Fruit fly (Drosophila melanogaster): ENCODE measurements around the gene CG1239.
A peak's percentile ranks its signal among the peaks of the same experiment; 100 is the strongest.

CG1239 gene

dm6 chr3R:5733181-5733580 is at the start of gene CG1239:
Gene CG1239 (plus strand): TSS chr3R:5733513.
- TF ChIP-seq fkh (GFP tag; optimal IDR thresholded peaks at IDR 0.05): peak; percentile 56
- TF ChIP-seq Eip78C (GFP tag): no peak
- no peak for TF ChIP-seq fd85E (GFP tag; optimal IDR thresholded peaks at IDR 0.05)

DNA sequence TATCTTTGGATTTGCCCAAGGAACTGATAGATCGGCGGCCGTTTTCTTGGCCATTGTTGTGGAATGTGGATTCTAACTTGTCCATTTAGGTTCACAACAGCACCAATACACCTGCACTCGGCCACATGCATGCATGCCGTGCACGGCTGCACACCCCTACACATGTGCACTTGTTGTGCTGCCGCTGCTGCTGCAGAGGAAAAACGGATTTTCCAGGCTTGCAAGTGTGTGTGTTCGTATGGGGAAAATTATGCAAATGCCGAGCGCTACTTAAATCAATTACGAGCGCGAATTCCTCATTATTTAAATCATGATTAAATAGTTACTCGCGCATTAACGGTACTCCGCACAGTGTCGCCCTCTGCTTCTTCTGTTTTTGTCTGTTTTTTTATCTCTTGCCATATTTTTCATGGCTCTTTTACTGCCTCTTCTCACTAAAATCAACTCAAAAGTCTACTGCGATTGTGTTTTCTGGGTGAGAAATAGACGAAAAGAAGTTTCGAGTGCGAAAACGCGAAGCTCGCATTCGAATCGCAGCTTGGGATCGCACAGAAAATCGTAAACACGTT is 48.7 kb upstream of the CG1239 start:
- TF ChIP-seq Eip78C (GFP tag) (peak; percentile 60), ss (GFP tag; optimal IDR thresholded peaks at IDR 0.05) (peak in 1 of 2 experiments; percentile 12), CG3919 (GFP tag; optimal IDR thresholded peaks at IDR 0.05) (no peak)

- peak; percentile 22 for TF ChIP-seq Smox (GFP tag; optimal IDR thresholded peaks at IDR 0.05)
- no peak for TF ChIP-seq CG6808 (GFP tag; optimal IDR thresholded peaks at IDR 0.05)
- no peak for TF ChIP-seq net (GFP tag; optimal IDR thresholded peaks at IDR 0.05)
- TF ChIP-seq Sox14 (GFP tag; optimal IDR thresholded peaks at IDR 0.05): no peak
- no peak for TF ChIP-seq svp (GFP tag)
- TF ChIP-seq lz (GFP tag; optimal IDR thresholded peaks at IDR 0.05): peak; percentile 33
- peak; percentile 73 for TF ChIP-seq fkh (GFP tag; optimal IDR thresholded peaks at IDR 0.05)
- peak; percentile 22 for TF ChIP-seq Met (GFP tag; optimal IDR thresholded peaks at IDR 0.05)
- no peak for TF ChIP-seq dac (GFP tag; optimal IDR thresholded peaks at IDR 0.05)
- TF ChIP-seq acj6 (GFP tag; optimal IDR thresholded peaks at IDR 0.05): peak; percentile 5
- no peak for TF ChIP-seq topi (GFP tag; optimal IDR thresholded peaks at IDR 0.05)
- TF ChIP-seq achi (GFP tag; optimal IDR thresholded peaks at IDR 0.05): peak; percentile 67
- TF ChIP-seq OdsH (GFP tag; optimal IDR thresholded peaks at IDR 0.05): peak; percentile 14
- TF ChIP-seq CG6163 (GFP tag; IDR thresholded peaks at IDR 0.05): peak; percentile 10; the same call in 1 of the 3 replicates
- TF ChIP-seq Eip78C (GFP tag): peak; percentile 61
- 0 out of 3 replicates have a peak, but pooled peaks have one; percentile 4 for TF ChIP-seq eg (GFP tag; IDR thresholded peaks at IDR 0.05)
- peak; percentile 42 for TF ChIP-seq pdm3 (GFP tag; optimal IDR thresholded peaks at IDR 0.05)
- peak; percentile 17 for TF ChIP-seq CG31627 (GFP tag; optimal IDR thresholded peaks at IDR 0.05)
- peak; percentile 7 for TF ChIP-seq CG7368 (GFP tag; optimal IDR thresholded peaks at IDR 0.05)
These were observed 47.9 kb upstream of the CG1239 start, which contains the start of the genes Rab23 and plx for dm6 chr3R:5685269-5686048. Gene Rab23 (minus strand): TSS chr3R:5685434. Gene plx (plus strand): TSS chr3R:5685855.

dm6 chr3R:5686049-5686757 is 47.1 kb upstream of the CG1239 start:
- TF ChIP-seq CG15336 (GFP tag; IDR thresholded peaks at IDR 0.05) (peak; percentile 31; the same call in 1 of the 2 replicates), CG11902 (GFP tag; optimal IDR thresholded peaks at IDR 0.05) (no peak), Sox15 (GFP tag; optimal IDR thresholded peaks at IDR 0.05) (no peak), cyc (GFP tag; optimal IDR thresholded peaks at IDR 0.05) (peak; percentile 50), acj6 (GFP tag; optimal IDR thresholded peaks at IDR 0.05) (peak; percentile 8), CG9139 (GFP tag; optimal IDR thresholded peaks at IDR 0.05) (peak; percentile 23), CG4318 (GFP tag; optimal IDR thresholded peaks at IDR 0.05) (peak; percentile 19), eg (GFP tag; IDR thresholded peaks at IDR 0.05) (0 out of 3 replicates have a peak, but pooled peaks have one; percentile 47), CG31627 (GFP tag; optimal IDR thresholded peaks at IDR 0.05) (peak; percentile 53), dac (GFP tag; optimal IDR thresholded peaks at IDR 0.05) (no peak), CG6163 (GFP tag; IDR thresholded peaks at IDR 0.05) (no peak; the same call in 2 of the 3 replicates), CG11294 (GFP tag; IDR thresholded peaks at IDR 0.05) (no peak), Hr38 (GFP tag; optimal IDR thresholded peaks at IDR 0.05) (no peak), Gug (GFP tag; IDR thresholded peaks at IDR 0.05) (peak; percentile 31; the same call in 1 of the 2 replicates), spab (GFP tag; optimal IDR thresholded peaks at IDR 0.05) (peak; percentile 16), fkh (GFP tag; optimal IDR thresholded peaks at IDR 0.05) (no peak), CG32006 (GFP tag; optimal IDR thresholded peaks at IDR 0.05) (peak; percentile 55), CG16779 (tag; optimal IDR thresholded peaks at IDR 0.05) (no peak), CG8119 (GFP tag; IDR thresholded peaks at IDR 0.05) (0 out of 3 replicates have a peak, but pooled peaks have one; percentile 35), Ets96B (tag; optimal IDR thresholded peaks at IDR 0.05) (peak; percentile 52), CG8632 (GFP tag; optimal IDR thresholded peaks at IDR 0.05) (peak; percentile 2), topi (GFP tag; optimal IDR thresholded peaks at IDR 0.05) (peak; percentile 52), Ets21C (GFP tag; optimal IDR thresholded peaks at IDR 0.05) (peak; percentile 9), CG6792 (GFP tag; optimal IDR thresholded peaks at IDR 0.05) (peak; percentile 44), pdm3 (GFP tag; optimal IDR thresholded peaks at IDR 0.05) (peak; percentile 51), Lpt (GFP tag; optimal IDR thresholded peaks at IDR 0.05) (no peak), CG6854 (GFP tag; optimal IDR thresholded peaks at IDR 0.05) (no peak), vri (GFP tag; optimal IDR thresholded peaks at IDR 0.05) (peak; percentile 12), fd85E (GFP tag; optimal IDR thresholded peaks at IDR 0.05) (no peak)
